Fruit fly (Drosophila melanogaster) whole organism, embryonic: ENCODE data around the gene nAChRalpha6.
A peak's percentile ranks its signal among the peaks of the same experiment; 100 is the strongest.

Source experiments
- Awh ChIP-seq: fragments of 200-800 bp; sonication (Bioruptor generic); IDR thresholded peaks from 2 replicates; pipeline ENCODE4, ENCODE4 v1.3.6; 2022; ENCODE audit warnings: missing biosample characterization, missing genetic modification characterization
- B-H1 ChIP-seq: fragments of 200-800 bp; sonication (Bioruptor generic); IDR thresholded peaks from 3 replicates; pipeline ENCODE4 v1.3.6; 2022; ENCODE audit warnings: missing biosample characterization, missing genetic modification characterization
- Bdp1 ChIP-seq: fragments of 200-800 bp; sonication (Bioruptor generic); optimal IDR thresholded peaks from 3 replicates; lab custom pipeline; 2016; ENCODE audit warnings: missing biosample characterization, missing genetic modification characterization
- CG12219 ChIP-seq: fragments of 200-800 bp; sonication (Bioruptor generic); optimal IDR thresholded peaks from 3 replicates; lab custom pipeline; 2018; ENCODE audit warnings: missing biosample characterization, mild to moderate bottlenecking, missing genetic modification characterization
- CG13894 ChIP-seq: fragments of 200-800 bp; sonication (Bioruptor generic); optimal IDR thresholded peaks from 3 replicates; lab custom pipeline; 2018; ENCODE audit warnings: missing biosample characterization, mild to moderate bottlenecking, missing genetic modification characterization, moderate library complexity
- CG1792 ChIP-seq: fragments of 200-800 bp; sonication (Bioruptor generic); optimal IDR thresholded peaks from 2 replicates; lab custom pipeline; 2016; ENCODE audit warnings: missing biosample characterization, missing genetic modification characterization
- CG18476 ChIP-seq: fragments of 200-800 bp; sonication (Bioruptor generic); optimal IDR thresholded peaks from 2 replicates; lab custom pipeline; 2016; ENCODE audit warnings: missing biosample characterization, mild to moderate bottlenecking, missing genetic modification characterization
- CG18764 ChIP-seq: fragments of 200-800 bp; sonication (Bioruptor generic); optimal IDR thresholded peaks from 3 replicates; lab custom pipeline; 2016; ENCODE audit warnings: missing biosample characterization, missing genetic modification characterization
- CG2116 ChIP-seq: fragments of 200-800 bp; sonication (Bioruptor generic); optimal IDR thresholded peaks from 3 replicates; lab custom pipeline; 2018; ENCODE audit warnings: missing biosample characterization, mild to moderate bottlenecking, missing genetic modification characterization
- CG2875 ChIP-seq: fragments of 200-800 bp; sonication (Bioruptor generic); optimal IDR thresholded peaks from 2 replicates; lab custom pipeline; 2017; ENCODE audit warnings: missing biosample characterization, mild to moderate bottlenecking, missing genetic modification characterization, missing genetic modification reagents
- CG2889 ChIP-seq: fragments of 200-800 bp; sonication (Bioruptor generic); IDR thresholded peaks from 3 replicates; pipeline ENCODE4 v1.3.6; 2022; ENCODE audit warnings: missing biosample characterization, missing genetic modification characterization
- CG34376 ChIP-seq: fragments of 200-800 bp; sonication (Bioruptor generic); optimal IDR thresholded peaks from 2 replicates; lab custom pipeline; 2018; ENCODE audit warnings: missing biosample characterization, mild to moderate bottlenecking, missing genetic modification characterization
- CG4730 ChIP-seq: fragments of 200-800 bp; sonication (Bioruptor generic); IDR thresholded peaks from 2 replicates; pipeline ENCODE4 v1.3.6; 2022; ENCODE audit warnings: missing biosample characterization, missing genetic modification characterization
- CG4820 ChIP-seq: fragments of 200-800 bp; sonication (Bioruptor generic); optimal IDR thresholded peaks from 3 replicates; lab custom pipeline; 2016; ENCODE audit warnings: missing biosample characterization, missing genetic modification characterization
- CG4854 ChIP-seq: fragments of 200-800 bp; sonication (Bioruptor generic); optimal IDR thresholded peaks from 2 replicates; lab custom pipeline; 2016; ENCODE audit warnings: missing biosample characterization, missing genetic modification characterization, inconsistent platforms
- CG7357 ChIP-seq: fragments of 200-800 bp; sonication (Bioruptor generic); IDR thresholded peaks from 3 replicates; pipeline ENCODE4 v1.3.6; 2022; ENCODE audit warnings: missing biosample characterization, missing genetic modification characterization
- CG7372 ChIP-seq: fragments of 200-800 bp; sonication (Bioruptor generic); IDR thresholded peaks from 2 replicates; pipeline ENCODE4 v1.3.6; 2022; ENCODE audit warnings: missing biosample characterization, missing genetic modification characterization
- CG8924 ChIP-seq: fragments of 200-800 bp; optimal IDR thresholded peaks from 3 replicates; lab custom pipeline; 2019; ENCODE audit warnings: missing biosample characterization, mild to moderate bottlenecking, missing genetic modification characterization, moderate library complexity
- CG9817 ChIP-seq: fragments of 200-800 bp; sonication (Bioruptor generic); optimal IDR thresholded peaks from 2 replicates; lab custom pipeline; 2018; ENCODE audit warnings: missing biosample characterization, mild to moderate bottlenecking, missing genetic modification characterization, moderate library complexity
- CG9876 ChIP-seq: fragments of 200-800 bp; sonication (Bioruptor generic); optimal IDR thresholded peaks from 2 replicates; lab custom pipeline; 2016; ENCODE audit warnings: missing biosample characterization, missing genetic modification characterization
- Deaf1 ChIP-seq: fragments of 200-800 bp; optimal IDR thresholded peaks from 3 replicates; lab custom pipeline; 2019; ENCODE audit warnings: missing biosample characterization, mild to moderate bottlenecking, missing genetic modification characterization, moderate library complexity
- Eip74EF ChIP-seq, 2 experiments: fragments of 200-800 bp in 1 of 2; fragments of >200 bp in 1 of 2; sonication (Bioruptor generic) in 1 of 2; optimal IDR thresholded peaks; 2 replicates each; lab custom pipeline; 2017 to 2019; ENCODE audit warnings: missing biosample characterization in 2 of 2, missing genetic modification characterization in 2 of 2, mild to moderate bottlenecking in 1 of 2, moderate library complexity in 1 of 2
- GATAe ChIP-seq: fragments of 200-800 bp; sonication (Bioruptor generic); conservative IDR thresholded peaks from 2 replicates; pipeline ENCODE4 v1.3.6; 2022; ENCODE audit warnings: missing biosample characterization, missing genetic modification characterization
- HLH4C ChIP-seq: fragments of 200-800 bp; sonication (Bioruptor generic); IDR thresholded peaks from 3 replicates; pipeline ENCODE4 v1.3.6; 2022; ENCODE audit warnings: missing biosample characterization, missing genetic modification characterization; ENCODE audit not compliant: partially characterized antibody
- HmgD ChIP-seq: fragments of 200-800 bp; sonication (Bioruptor generic); optimal IDR thresholded peaks from 3 replicates; lab custom pipeline; 2016; ENCODE audit warnings: missing biosample characterization, missing genetic modification characterization
- Oli ChIP-seq: fragments of 200-800 bp; sonication (Bioruptor generic); optimal IDR thresholded peaks from 2 replicates; lab custom pipeline; 2018; ENCODE audit warnings: missing biosample characterization, mild to moderate bottlenecking, missing genetic modification characterization, moderate library complexity
- Ptx1 ChIP-seq: fragments of 200-800 bp; sonication (Bioruptor generic); IDR thresholded peaks from 2 replicates; pipeline ENCODE4 v1.3.6; 2022; ENCODE audit warnings: missing biosample characterization, missing genetic modification characterization
- btn ChIP-seq: fragments of 200-800 bp; sonication (Bioruptor generic); optimal IDR thresholded peaks from 2 replicates; lab custom pipeline; 2016; ENCODE audit warnings: missing biosample characterization, missing genetic modification characterization
- cato ChIP-seq: fragments of 200-800 bp; sonication (Bioruptor generic); optimal IDR thresholded peaks from 2 replicates; lab custom pipeline; 2016; ENCODE audit warnings: missing biosample characterization, missing genetic modification characterization, borderline replicate concordance
- cg ChIP-seq: fragments of 200-800 bp; sonication (Bioruptor generic); optimal IDR thresholded peaks from 3 replicates; lab custom pipeline; 2019; ENCODE audit warnings: missing biosample characterization, mild to moderate bottlenecking, missing genetic modification characterization, moderate library complexity
- dm ChIP-seq: fragments of 200-800 bp; sonication (Bioruptor generic); optimal IDR thresholded peaks from 3 replicates; lab custom pipeline; 2016; ENCODE audit warnings: missing biosample characterization, missing genetic modification characterization
- esg ChIP-seq: fragments of 200-800 bp; sonication (Bioruptor generic); conservative IDR thresholded peaks from 2 replicates; pipeline ENCODE4 v1.3.6; 2022; ENCODE audit warnings: missing biosample characterization, missing genetic modification characterization
- gcm ChIP-seq: fragments of 200-800 bp; sonication (Bioruptor generic); optimal IDR thresholded peaks from 2 replicates; lab custom pipeline; 2019; ENCODE audit warnings: missing biosample characterization, mild to moderate bottlenecking, missing genetic modification characterization, moderate library complexity
- gfzf ChIP-seq: fragments of 200-800 bp; sonication (Bioruptor generic); optimal IDR thresholded peaks from 2 replicates; lab custom pipeline; 2016; ENCODE audit warnings: missing biosample characterization, mild to moderate bottlenecking, missing genetic modification characterization, moderate library complexity
- inv ChIP-seq: fragments of 200-800 bp; sonication (Bioruptor generic); IDR thresholded peaks from 2 replicates; pipeline ENCODE4 v1.3.6; 2022; ENCODE audit warnings: missing biosample characterization, missing genetic modification characterization; ENCODE audit not compliant: partially characterized antibody
- jigr1 ChIP-seq: fragments of 200-800 bp; sonication (Bioruptor generic); IDR thresholded peaks from 3 replicates; pipeline ENCODE4 v1.3.6; 2022; ENCODE audit warnings: missing biosample characterization, missing genetic modification characterization
- klu ChIP-seq: fragments of 200-800 bp; sonication (Bioruptor generic); IDR thresholded peaks from 2 replicates; pipeline ENCODE4 v1.3.6; 2022; ENCODE audit warnings: missing biosample characterization, missing genetic modification characterization
- pan ChIP-seq, 4 experiments: fragments of >200 bp in 3 of 4; fragments of 200-800 bp in 1 of 4; sonication (Bioruptor generic) in 1 of 4; optimal IDR thresholded peaks in 3 of 4; IDR thresholded peaks in 1 of 4; 2 replicates each; pipeline versions ENCODE4 v1.3.6 to Lab custom; 2017 to 2022; ENCODE audit warnings: missing biosample characterization in 2 of 4, missing genetic modification characterization in 2 of 4, mixed read lengths in 1 of 4
- prd ChIP-seq, 3 experiments: fragments of >200 bp in 2 of 3; fragments of 200-800 bp in 1 of 3; sonication (Bioruptor generic) in 1 of 3; optimal IDR thresholded peaks in 2 of 3; IDR thresholded peaks in 1 of 3; 2 replicates in 2 of 3; 3 replicates in 1 of 3; pipeline versions ENCODE4 v1.3.6 to Lab custom; 2017 to 2022; ENCODE audit warnings: missing biosample characterization in 1 of 3, missing genetic modification characterization in 1 of 3
- pros ChIP-seq: fragments of 200-800 bp; sonication (Bioruptor generic); optimal IDR thresholded peaks from 3 replicates; lab custom pipeline; 2019; ENCODE audit warnings: missing biosample characterization, mild to moderate bottlenecking, missing genetic modification characterization, moderate library complexity
- sc ChIP-seq, 3 experiments: fragments of >200 bp in 2 of 3; fragments of 200-800 bp in 1 of 3; sonication (Bioruptor generic) in 1 of 3; optimal IDR thresholded peaks; 2 replicates in 2 of 3; 3 replicates in 1 of 3; lab custom pipeline; 2017; ENCODE audit warnings: mild to moderate bottlenecking in 1 of 3, missing biosample characterization in 1 of 3, missing genetic modification characterization in 1 of 3, missing genetic modification reagents in 1 of 3
- schlank ChIP-seq: fragments of 200-800 bp; sonication (Bioruptor generic); optimal IDR thresholded peaks from 2 replicates; lab custom pipeline; 2018; ENCODE audit warnings: missing biosample characterization, mild to moderate bottlenecking, missing genetic modification characterization
- scrt ChIP-seq: fragments of 200-800 bp; sonication (Bioruptor generic); optimal IDR thresholded peaks from 2 replicates; lab custom pipeline; 2018; ENCODE audit warnings: missing biosample characterization, mild to moderate bottlenecking, missing genetic modification characterization, moderate library complexity
- sim ChIP-seq: fragments of 200-800 bp; sonication (Bioruptor generic); IDR thresholded peaks from 2 replicates; pipeline ENCODE4 v1.3.6; 2022; ENCODE audit warnings: missing biosample characterization, missing genetic modification characterization
- sr ChIP-seq: fragments of 200-800 bp; sonication (Bioruptor generic); IDR thresholded peaks from 3 replicates; pipeline ENCODE4 v1.3.6; 2022; ENCODE audit warnings: missing biosample characterization, missing genetic modification characterization
- tup ChIP-seq: fragments of 200-800 bp; sonication (Bioruptor generic); optimal IDR thresholded peaks from 2 replicates; lab custom pipeline; 2016; ENCODE audit warnings: missing biosample characterization, mild to moderate bottlenecking, missing genetic modification characterization, moderate library complexity

nAChRalpha6 gene

dm6 chr2L:9763212-9763869 lies 122.7 kb downstream of the nAChRalpha6 start, which contains the start of the genes Taf11 and und (continued):
- TF ChIP-seq klu (GFP tag; lab: Robert Waterston, UW) (peak; percentile 30; the same call in 1 of the 2 replicates), gfzf (GFP tag; lab: Kevin White, UChicago) (no peak), HLH4C (GFP tag; lab: Robert Waterston, UW) (peak; percentile 45; the same call in 1 of the 3 replicates), CG8924 (tag; lab: Kevin White, UChicago) (no peak), CG1792 (GFP tag; lab: Kevin White, UChicago) (no peak), pros (GFP tag; lab: Kevin White, UChicago) (no peak), schlank (tag; lab: Kevin White, UChicago) (no peak), Ptx1 (peak; percentile 61), btn (no peak), CG18764 (GFP tag; lab: Kevin White, UChicago) (peak; percentile 31), HmgD (GFP tag; lab: Kevin White, UChicago) (no peak), CG2889 (GFP tag; lab: Robert Waterston, UW) (no peak), Awh (no peak), CG9817 (tag; lab: Kevin White, UChicago) (peak; percentile 35)
- TF ChIP-seq, all 482 proteins: peak for 118

- TF ChIP-seq cg (GFP tag; lab: Kevin White, UChicago) (peak; percentile 25), CG4854 (no peak), Oli (tag; lab: Kevin White, UChicago) (peak; percentile 16), GATAe (peak; percentile 54; the same call in 1 of the 2 replicates), sim (no peak), CG7357 (GFP tag; lab: Robert Waterston, UW) (no peak), CG4820 (no peak), CG2875 (GFP tag; lab: Kevin White, UChicago) (no peak), gcm (no peak), CG9876 (peak; percentile 17), sc (optimal IDR thresholded peaks at IDR 0.05; lab: Kevin White, UChicago) (no peak), sc (GFP tag; optimal IDR thresholded peaks at IDR 0.05; lab: Kevin White, UChicago) (no peak), tup (GFP tag; lab: Kevin White, UChicago) (no peak), scrt (GFP tag; lab: Kevin White, UChicago) (no peak), esg (GFP tag; lab: Robert Waterston, UW) (peak; percentile 47; the same call in 1 of the 2 replicates), pan (optimal IDR thresholded peaks at IDR 0.05; lab: Kevin White, UChicago) (no peak), pan (GFP tag; optimal IDR thresholded peaks at IDR 0.05 in 1 of 2, IDR thresholded peaks at IDR 0.05 in 1 of 2) (peak in 1 of 2 experiments; percentile 72), CG13894 (tag; lab: Kevin White, UChicago) (peak; percentile 78), CG12219 (peak; percentile 30), cato (GFP tag; lab: Kevin White, UChicago) (peak; percentile 4), prd (optimal IDR thresholded peaks at IDR 0.05; lab: Kevin White, UChicago) (no peak), prd (GFP tag; IDR thresholded peaks at IDR 0.05; lab: Robert Waterston, UW) (peak; percentile 88), CG4730 (GFP tag; lab: Robert Waterston, UW) (peak; percentile 28; the same call in 1 of the 2 replicates), B-H1 (GFP tag; lab: Robert Waterston, UW) (peak; percentile 34; the same call in 2 of the 3 replicates), CG2116 (GFP tag; lab: Kevin White, UChicago) (peak; percentile 69), jigr1 (GFP tag; lab: Robert Waterston, UW) (0 out of 3 replicates have a peak, but pooled peaks have one; percentile 16), inv (GFP tag; lab: Robert Waterston, UW) (peak; percentile 92), CG34376 (GFP tag; lab: Kevin White, UChicago) (peak; percentile 43), dm (peak; percentile 67), sr (GFP tag; lab: Robert Waterston, UW) (peak; percentile 63; the same call in 1 of the 3 replicates), CG18476 (GFP tag; lab: Kevin White, UChicago) (no peak), Bdp1 (GFP tag; lab: Kevin White, UChicago) (peak; percentile 54), CG7372 (no peak), Eip74EF (GFP tag; optimal IDR thresholded peaks at IDR 0.05; lab: Kevin White, UChicago) (no peak), Deaf1 (tag; lab: Kevin White, UChicago) (peak; percentile 96)
Observed at dm6 chr2L:9758856-9759255, 127.2 kb downstream of the nAChRalpha6 start.
